Fruit fly (Drosophila melanogaster) whole organism, embryonic: ENCODE results near the gene IM33.

Source experiments
- BEAF-32 ChIP-seq: fragments of 200-800 bp; sonication (Bioruptor generic); optimal IDR thresholded peaks from 3 replicates; lab custom pipeline; 2017; ENCODE audit warnings: missing biosample characterization, missing genetic modification characterization, mild to moderate bottlenecking, moderate library complexity, missing genetic modification reagents
- CG10959 ChIP-seq: fragments of 200-800 bp; sonication (Bioruptor generic); IDR thresholded peaks from 2 replicates; pipeline ENCODE4 v1.3.6; 2022; ENCODE audit warnings: missing biosample characterization, missing genetic modification characterization
- CG11696 ChIP-seq: fragments of 200-800 bp; sonication (Bioruptor generic); IDR thresholded peaks from 2 replicates; pipeline ENCODE4 v1.3.6; 2022; ENCODE audit warnings: missing biosample characterization, missing genetic modification characterization
- CG12155 ChIP-seq: fragments of 200-800 bp; sonication (Bioruptor generic); optimal IDR thresholded peaks from 3 replicates; lab custom pipeline; 2016; ENCODE audit warnings: missing biosample characterization, missing genetic modification characterization
- CG13123 ChIP-seq: fragments of 200-800 bp; sonication (Bioruptor generic); optimal IDR thresholded peaks from 2 replicates; lab custom pipeline; 2016; ENCODE audit warnings: missing biosample characterization, missing genetic modification characterization
- CG13624 ChIP-seq: fragments of 200-800 bp; sonication (Bioruptor generic); optimal IDR thresholded peaks from 2 replicates; lab custom pipeline; 2016; ENCODE audit warnings: missing biosample characterization, missing genetic modification characterization
- CG15269 ChIP-seq: fragments of 200-800 bp; sonication (Bioruptor generic); optimal IDR thresholded peaks from 2 replicates; lab custom pipeline; 2018; ENCODE audit warnings: missing biosample characterization, mild to moderate bottlenecking, missing genetic modification characterization, moderate library complexity
- CG16779 ChIP-seq: fragments of 200-800 bp; sonication (Bioruptor generic); IDR thresholded peaks from 2 replicates; pipeline ENCODE4 v1.3.6; 2022; ENCODE audit warnings: missing biosample characterization, missing genetic modification characterization
- CG16813 ChIP-seq: fragments of 200-800 bp; sonication (Bioruptor generic); IDR thresholded peaks from 3 replicates; pipeline ENCODE4 v1.3.6; 2022; ENCODE audit warnings: missing biosample characterization, missing genetic modification characterization; ENCODE audit not compliant: partially characterized antibody
- CG17359 ChIP-seq: fragments of 200-800 bp; sonication (Bioruptor generic); optimal IDR thresholded peaks from 3 replicates; lab custom pipeline; 2018; ENCODE audit warnings: missing biosample characterization, mild to moderate bottlenecking, missing genetic modification characterization, moderate library complexity
- CG17385 ChIP-seq: fragments of 200-800 bp; sonication (Bioruptor generic); optimal IDR thresholded peaks from 3 replicates; lab custom pipeline; 2018; ENCODE audit warnings: missing biosample characterization, mild to moderate bottlenecking, missing genetic modification characterization
- CG17912 ChIP-seq: fragments of 200-800 bp; sonication (Bioruptor generic); optimal IDR thresholded peaks from 2 replicates; lab custom pipeline; 2018; ENCODE audit warnings: missing biosample characterization, mild to moderate bottlenecking, missing genetic modification characterization
- CG30403 ChIP-seq: fragments of 200-800 bp; sonication (Bioruptor generic); optimal IDR thresholded peaks from 3 replicates; lab custom pipeline; 2016; ENCODE audit warnings: missing biosample characterization, missing genetic modification characterization
- CG31365 ChIP-seq: fragments of 200-800 bp; sonication (Bioruptor generic); optimal IDR thresholded peaks from 2 replicates; lab custom pipeline; 2018; ENCODE audit warnings: missing biosample characterization, mild to moderate bottlenecking, missing genetic modification characterization
- CG3163 ChIP-seq: fragments of 200-800 bp; sonication (Bioruptor generic); optimal IDR thresholded peaks from 3 replicates; lab custom pipeline; 2016; ENCODE audit warnings: missing biosample characterization, missing genetic modification characterization
- CG34224 ChIP-seq: fragments of 200-800 bp; sonication (Bioruptor generic); IDR thresholded peaks from 3 replicates; pipeline ENCODE4 v1.3.6; 2022; ENCODE audit warnings: missing biosample characterization, missing genetic modification characterization; ENCODE audit not compliant: partially characterized antibody
- CG6254 ChIP-seq: fragments of 200-800 bp; sonication (Bioruptor generic); optimal IDR thresholded peaks from 3 replicates; lab custom pipeline; 2017; ENCODE audit warnings: mild to moderate bottlenecking, missing biosample characterization, missing genetic modification reagents, missing genetic modification characterization
- CG6765 ChIP-seq: fragments of 200-800 bp; sonication (Bioruptor generic); optimal IDR thresholded peaks from 3 replicates; lab custom pipeline; 2017; ENCODE audit warnings: missing biosample characterization, mild to moderate bottlenecking, missing genetic modification characterization
- CG8944 ChIP-seq: fragments of 200-800 bp; sonication (Bioruptor generic); optimal IDR thresholded peaks from 3 replicates; lab custom pipeline; 2016; ENCODE audit warnings: missing biosample characterization, missing genetic modification characterization
- CG9797 ChIP-seq: fragments of 200-800 bp; sonication (Bioruptor generic); optimal IDR thresholded peaks from 3 replicates; lab custom pipeline; 2018; ENCODE audit warnings: missing biosample characterization, mild to moderate bottlenecking, missing genetic modification characterization
- Dip2 ChIP-seq: fragments of 200-800 bp; sonication (Bioruptor generic); IDR thresholded peaks from 2 replicates; pipeline ENCODE4 v1.3.6; 2022; ENCODE audit warnings: missing biosample characterization, missing genetic modification characterization
- E2f1 ChIP-seq: fragments of 200-800 bp; sonication (Bioruptor generic); IDR thresholded peaks from 2 replicates; pipeline ENCODE4 v1.3.6; 2022; ENCODE audit warnings: missing biosample characterization, missing genetic modification characterization
- Fer1 ChIP-seq: fragments of 200-800 bp; sonication (Bioruptor generic); optimal IDR thresholded peaks from 2 replicates; lab custom pipeline; 2017; ENCODE audit warnings: missing biosample characterization, mild to moderate bottlenecking, missing genetic modification characterization
- Lim3 ChIP-seq: fragments of 200-800 bp; sonication (Bioruptor generic); IDR thresholded peaks from 2 replicates; pipeline ENCODE4 v1.3.6; 2022; ENCODE audit warnings: missing biosample characterization, missing genetic modification characterization
- Neu2 ChIP-seq: fragments of 200-800 bp; sonication (Bioruptor generic); optimal IDR thresholded peaks from 3 replicates; lab custom pipeline; 2016; ENCODE audit warnings: missing biosample characterization, missing genetic modification characterization, borderline replicate concordance
- Nf-YC ChIP-seq: fragments of 200-800 bp; optimal IDR thresholded peaks from 3 replicates; lab custom pipeline; 2019; ENCODE audit warnings: missing biosample characterization, mild to moderate bottlenecking, missing genetic modification characterization, moderate library complexity
- Optix ChIP-seq: fragments of 200-800 bp; sonication (Bioruptor generic); IDR thresholded peaks from 3 replicates; pipeline ENCODE4 v1.3.6; 2022; ENCODE audit warnings: missing biosample characterization, missing genetic modification characterization
- Pdp1 ChIP-seq, 2 experiments: fragments of 200-800 bp; sonication (Bioruptor generic); optimal IDR thresholded peaks; 3 replicates each; lab custom pipeline; 2016; ENCODE audit warnings: missing biosample characterization in 2 of 2, missing genetic modification characterization in 2 of 2, mild to moderate bottlenecking in 1 of 2, moderate library complexity in 1 of 2
- Sry-δ ChIP-seq: fragments of 200-800 bp; sonication (Bioruptor generic); optimal IDR thresholded peaks from 2 replicates; lab custom pipeline; 2016; ENCODE audit warnings: missing biosample characterization, missing genetic modification characterization
- Xbp1 ChIP-seq: fragments of 200-800 bp; sonication (Bioruptor generic); optimal IDR thresholded peaks from 3 replicates; lab custom pipeline; 2016; ENCODE audit warnings: missing biosample characterization, mild to moderate bottlenecking, missing genetic modification characterization
- ac ChIP-seq: fragments of 200-800 bp; sonication (Bioruptor generic); optimal IDR thresholded peaks from 3 replicates; lab custom pipeline; 2017; ENCODE audit warnings: missing biosample characterization, mild to moderate bottlenecking, missing genetic modification characterization
- amos ChIP-seq: fragments of 200-800 bp; sonication (Bioruptor generic); IDR thresholded peaks from 2 replicates; pipeline ENCODE4 v1.3.6; 2022; ENCODE audit warnings: missing biosample characterization, missing genetic modification characterization; ENCODE audit not compliant: partially characterized antibody
- corto ChIP-seq: fragments of 200-800 bp; sonication (Bioruptor generic); optimal IDR thresholded peaks from 2 replicates; lab custom pipeline; 2016; ENCODE audit warnings: missing biosample characterization, mild to moderate bottlenecking, missing genetic modification characterization, moderate library complexity
- crol ChIP-seq: fragments of 200-800 bp; sonication (Bioruptor generic); IDR thresholded peaks from 2 replicates; pipeline ENCODE4 v1.3.6; 2022; ENCODE audit warnings: missing biosample characterization, missing genetic modification characterization
- dmrt11E ChIP-seq: fragments of 200-800 bp; sonication (Bioruptor generic); optimal IDR thresholded peaks from 3 replicates; lab custom pipeline; 2018; ENCODE audit warnings: missing biosample characterization, mild to moderate bottlenecking, missing genetic modification characterization, moderate library complexity
- ems ChIP-seq: fragments of 200-800 bp; sonication (Bioruptor generic); optimal IDR thresholded peaks from 3 replicates; lab custom pipeline; 2016; ENCODE audit warnings: missing biosample characterization, missing genetic modification characterization
- eve ChIP-seq, 2 experiments: fragments of >200 bp; optimal IDR thresholded peaks; 2 replicates each; lab custom pipeline; 2017; ENCODE audit warnings: missing biosample characterization in 2 of 2, missing genetic modification characterization in 2 of 2
- exex ChIP-seq: fragments of 200-800 bp; sonication (Bioruptor generic); optimal IDR thresholded peaks from 4 replicates; lab custom pipeline; 2018; ENCODE audit warnings: missing biosample characterization, mild to moderate bottlenecking, missing genetic modification characterization, moderate library complexity
- eyg ChIP-seq: fragments of 200-800 bp; sonication (Bioruptor generic); optimal IDR thresholded peaks from 3 replicates; lab custom pipeline; 2016; ENCODE audit warnings: missing biosample characterization, missing genetic modification characterization
- ftz-f1 ChIP-seq: fragments of 200-800 bp; sonication (Bioruptor generic); optimal IDR thresholded peaks from 2 replicates; lab custom pipeline; 2016; ENCODE audit warnings: missing biosample characterization, missing genetic modification characterization
- gcm ChIP-seq: fragments of 200-800 bp; sonication (Bioruptor generic); optimal IDR thresholded peaks from 2 replicates; lab custom pipeline; 2019; ENCODE audit warnings: missing biosample characterization, mild to moderate bottlenecking, missing genetic modification characterization, moderate library complexity
- gem ChIP-seq: fragments of 200-800 bp; sonication (Bioruptor generic); optimal IDR thresholded peaks from 2 replicates; lab custom pipeline; 2019; ENCODE audit warnings: missing biosample characterization, mild to moderate bottlenecking, missing genetic modification characterization, moderate library complexity
- grau ChIP-seq: fragments of 200-800 bp; optimal IDR thresholded peaks from 3 replicates; lab custom pipeline; 2019; ENCODE audit warnings: missing biosample characterization, mild to moderate bottlenecking, missing genetic modification characterization, moderate library complexity
- ham ChIP-seq: fragments of 200-800 bp; sonication (Bioruptor generic); IDR thresholded peaks from 2 replicates; pipeline ENCODE4 v1.3.6; 2022; ENCODE audit warnings: missing biosample characterization, missing genetic modification characterization
- hbn ChIP-seq: fragments of 200-800 bp; sonication (Bioruptor generic); IDR thresholded peaks from 2 replicates; pipeline ENCODE4 v1.3.6; 2022; ENCODE audit warnings: missing biosample characterization, missing genetic modification characterization; ENCODE audit not compliant: partially characterized antibody
- jigr1 ChIP-seq: fragments of 200-800 bp; sonication (Bioruptor generic); IDR thresholded peaks from 3 replicates; pipeline ENCODE4 v1.3.6; 2022; ENCODE audit warnings: missing biosample characterization, missing genetic modification characterization
- mirr ChIP-seq: fragments of 200-800 bp; sonication (Bioruptor generic); optimal IDR thresholded peaks from 3 replicates; lab custom pipeline; 2018; ENCODE audit warnings: missing biosample characterization, mild to moderate bottlenecking, missing genetic modification characterization
- unc-4 ChIP-seq: fragments of 200-800 bp; sonication (Bioruptor generic); IDR thresholded peaks from 2 replicates; pipeline ENCODE4 v1.3.6; 2022; ENCODE audit warnings: missing biosample characterization, missing genetic modification characterization; ENCODE audit not compliant: partially characterized antibody
- zen ChIP-seq: fragments of 200-800 bp; sonication (Bioruptor generic); optimal IDR thresholded peaks from 3 replicates; lab custom pipeline; 2018; ENCODE audit warnings: missing biosample characterization, mild to moderate bottlenecking, missing genetic modification characterization, moderate library complexity

The IM33 gene

dm6 chr2L:3648173-3648972 lies 48.1 kb downstream of the IM33 start (continued):
- TF ChIP-seq Sry-δ (GFP tag; lab: Kevin White, UChicago) (peak; percentile 50), CG13123 (GFP tag; lab: Kevin White, UChicago) (no peak), CG13624 (GFP tag; lab: Kevin White, UChicago) (no peak), CG11696 (GFP tag; lab: Robert Waterston, UW) (no peak), ftz-f1 (no peak), gcm (GFP tag; lab: Kevin White, UChicago) (peak; percentile 11), CG31365 (no peak), CG17385 (GFP tag; lab: Kevin White, UChicago) (peak; percentile 21), unc-4 (GFP tag; lab: Robert Waterston, UW) (peak; percentile 73), grau (tag; lab: Kevin White, UChicago) (peak; percentile 18), CG16813 (no peak), exex (tag; lab: Kevin White, UChicago) (no peak), crol (no peak), eyg (no peak), CG6765 (GFP tag; lab: Kevin White, UChicago) (no peak), hbn (GFP tag; lab: Robert Waterston, UW) (peak; percentile 74), CG30403 (GFP tag; lab: Kevin White, UChicago) (no peak), CG15269 (tag; lab: Kevin White, UChicago) (no peak), CG17912 (GFP tag; lab: Kevin White, UChicago) (no peak), zen (tag; lab: Kevin White, UChicago) (no peak), jigr1 (GFP tag; lab: Robert Waterston, UW) (no peak), CG17359 (tag; lab: Kevin White, UChicago) (no peak), Pdp1 (GFP tag; optimal IDR thresholded peaks at IDR 0.05; lab: Kevin White, UChicago) (no peak), mirr (GFP tag; lab: Kevin White, UChicago) (no peak), dmrt11E (no peak), CG8944 (GFP tag; lab: Kevin White, UChicago) (no peak), Xbp1 (no peak), Nf-YC (tag; lab: Kevin White, UChicago) (no peak), CG9797 (no peak), eve (GFP tag; optimal IDR thresholded peaks at IDR 0.05; lab: Kevin White, UChicago) (no peak), CG10959 (GFP tag; lab: Robert Waterston, UW) (no peak), ham (no peak), CG3163 (GFP tag; lab: Kevin White, UChicago) (peak; percentile 89), CG6254 (GFP tag; lab: Kevin White, UChicago) (no peak), Neu2 (GFP tag; lab: Kevin White, UChicago) (no peak), BEAF-32 (GFP tag; lab: Kevin White, UChicago) (peak; percentile 67), gem (tag; lab: Kevin White, UChicago) (peak; percentile 28), CG12155 (GFP tag; lab: Kevin White, UChicago) (no peak), E2f1 (no peak), Dip2 (GFP tag; lab: Robert Waterston, UW) (no peak), CG34224 (peak; percentile 78), ac (GFP tag; lab: Kevin White, UChicago) (no peak), Lim3 (GFP tag; lab: Robert Waterston, UW) (no peak), amos (peak; percentile 55; the same call in 1 of the 2 replicates), ems (no peak), CG16779 (no peak), corto (peak; percentile 6), Optix (no peak), Fer1 (GFP tag; lab: Kevin White, UChicago) (peak; percentile 2)
